Fruit fly (Drosophila melanogaster) whole organism, embryonic: ENCODE data around the gene Unc-115a.
A peak's percentile ranks its signal among the peaks of the same experiment; 100 is the strongest.

Source experiments
- CG12299 ChIP-seq: fragments of 200-800 bp; sonication (Bioruptor generic); optimal IDR thresholded peaks from 2 replicates; lab custom pipeline; 2018; ENCODE audit warnings: missing biosample characterization, mild to moderate bottlenecking, missing genetic modification characterization
- CG12744 ChIP-seq: fragments of 200-800 bp; sonication (Bioruptor generic); optimal IDR thresholded peaks from 2 replicates; lab custom pipeline; 2016; ENCODE audit warnings: missing biosample characterization, missing genetic modification characterization
- CG15514 ChIP-seq: fragments of 200-800 bp; sonication (Bioruptor generic); optimal IDR thresholded peaks from 3 replicates; lab custom pipeline; 2017; ENCODE audit warnings: missing biosample characterization, missing genetic modification characterization, mild to moderate bottlenecking, moderate library complexity, missing genetic modification reagents
- CG16863 ChIP-seq: fragments of 200-800 bp; sonication (Bioruptor generic); optimal IDR thresholded peaks from 3 replicates; lab custom pipeline; 2016; ENCODE audit warnings: missing biosample characterization, missing genetic modification characterization
- CG17328 ChIP-seq: fragments of 200-800 bp; sonication (Bioruptor generic); IDR thresholded peaks from 2 replicates; pipeline ENCODE4 v1.3.6; 2022; ENCODE audit warnings: missing biosample characterization, missing genetic modification characterization
- CG17359 ChIP-seq: fragments of 200-800 bp; sonication (Bioruptor generic); optimal IDR thresholded peaks from 3 replicates; lab custom pipeline; 2018; ENCODE audit warnings: missing biosample characterization, mild to moderate bottlenecking, missing genetic modification characterization, moderate library complexity
- CG17385 ChIP-seq: fragments of 200-800 bp; sonication (Bioruptor generic); optimal IDR thresholded peaks from 3 replicates; lab custom pipeline; 2018; ENCODE audit warnings: missing biosample characterization, mild to moderate bottlenecking, missing genetic modification characterization
- CG2116 ChIP-seq: fragments of 200-800 bp; sonication (Bioruptor generic); optimal IDR thresholded peaks from 3 replicates; lab custom pipeline; 2018; ENCODE audit warnings: missing biosample characterization, mild to moderate bottlenecking, missing genetic modification characterization
- CG31365 ChIP-seq: fragments of 200-800 bp; sonication (Bioruptor generic); optimal IDR thresholded peaks from 2 replicates; lab custom pipeline; 2018; ENCODE audit warnings: missing biosample characterization, mild to moderate bottlenecking, missing genetic modification characterization
- CG42726 ChIP-seq: fragments of 200-800 bp; sonication (Bioruptor generic); IDR thresholded peaks from 2 replicates; pipeline ENCODE4 v1.3.6; 2022; ENCODE audit warnings: missing biosample characterization, missing genetic modification characterization; ENCODE audit not compliant: partially characterized antibody
- CG4328 ChIP-seq: fragments of 200-800 bp; sonication (Bioruptor generic); optimal IDR thresholded peaks from 3 replicates; lab custom pipeline; 2017; ENCODE audit warnings: missing biosample characterization, missing genetic modification reagents, missing genetic modification characterization
- CG7987 ChIP-seq: fragments of 200-800 bp; sonication (Bioruptor generic); optimal IDR thresholded peaks from 2 replicates; lab custom pipeline; 2018; ENCODE audit warnings: missing biosample characterization, mild to moderate bottlenecking, missing genetic modification characterization, moderate library complexity
- Dad ChIP-seq: fragments of 200-800 bp; sonication (Bioruptor generic); optimal IDR thresholded peaks from 3 replicates; lab custom pipeline; 2016; ENCODE audit warnings: missing biosample characterization, missing genetic modification characterization
- Dfd ChIP-seq, 2 experiments: fragments of >200 bp; optimal IDR thresholded peaks; 2 replicates each; lab custom pipeline; 2017; ENCODE audit warnings: missing biosample characterization in 2 of 2, missing genetic modification characterization in 2 of 2
- Dll ChIP-seq: fragments of 200-800 bp; sonication (Bioruptor generic); IDR thresholded peaks from 4 replicates; pipeline ENCODE4 v1.3.6; 2022; ENCODE audit warnings: missing biosample characterization, missing genetic modification characterization; ENCODE audit not compliant: partially characterized antibody
- HLH54F ChIP-seq: fragments of 200-800 bp; sonication (Bioruptor generic); optimal IDR thresholded peaks from 3 replicates; lab custom pipeline; 2016; ENCODE audit warnings: missing biosample characterization, missing genetic modification characterization
- Hr51 ChIP-seq, 2 experiments: fragments of 200-800 bp; sonication (Bioruptor generic); optimal IDR thresholded peaks; 2 replicates in 1 of 2; 3 replicates in 1 of 2; lab custom pipeline; 2016 to 2018; ENCODE audit warnings: missing biosample characterization in 2 of 2, missing genetic modification characterization in 2 of 2, mild to moderate bottlenecking in 1 of 2, moderate library complexity in 1 of 2
- NC2β ChIP-seq: fragments of 200-800 bp; sonication (Bioruptor generic); optimal IDR thresholded peaks from 2 replicates; lab custom pipeline; 2016; ENCODE audit warnings: missing biosample characterization, missing genetic modification characterization
- Rx ChIP-seq: fragments of 200-800 bp; sonication (Bioruptor generic); IDR thresholded peaks from 2 replicates; pipeline ENCODE4 v1.3.6; 2022; ENCODE audit warnings: missing biosample characterization, missing genetic modification characterization
- ab ChIP-seq: fragments of 200-800 bp; sonication (Bioruptor generic); optimal IDR thresholded peaks from 2 replicates; lab custom pipeline; 2016; ENCODE audit warnings: missing biosample characterization, missing genetic modification characterization
- amos ChIP-seq: fragments of 200-800 bp; sonication (Bioruptor generic); IDR thresholded peaks from 2 replicates; pipeline ENCODE4 v1.3.6; 2022; ENCODE audit warnings: missing biosample characterization, missing genetic modification characterization; ENCODE audit not compliant: partially characterized antibody
- ash1 ChIP-seq: fragments of 200-800 bp; sonication (Bioruptor generic); optimal IDR thresholded peaks from 2 replicates; lab custom pipeline; 2018; ENCODE audit warnings: missing biosample characterization, mild to moderate bottlenecking, missing genetic modification characterization
- bbx ChIP-seq: fragments of 200-800 bp; sonication (Bioruptor generic); IDR thresholded peaks from 2 replicates; pipeline ENCODE4 v1.3.6; 2022; ENCODE audit warnings: missing biosample characterization, missing genetic modification characterization; ENCODE audit not compliant: partially characterized antibody
- bigmax ChIP-seq: fragments of 200-800 bp; sonication (Bioruptor generic); optimal IDR thresholded peaks from 2 replicates; lab custom pipeline; 2018; ENCODE audit warnings: missing biosample characterization, mild to moderate bottlenecking, missing genetic modification characterization
- bsh ChIP-seq, 2 experiments: fragments of 200-800 bp; sonication (Bioruptor generic); optimal IDR thresholded peaks; 2 replicates each; lab custom pipeline; 2017 to 2018; ENCODE audit warnings: mild to moderate bottlenecking in 2 of 2, missing biosample characterization in 2 of 2, missing genetic modification characterization in 2 of 2, moderate library complexity in 1 of 2
- da ChIP-seq: fragments of 200-800 bp; sonication (Bioruptor generic); optimal IDR thresholded peaks from 2 replicates; lab custom pipeline; 2016; ENCODE audit warnings: missing biosample characterization, missing genetic modification characterization
- dan ChIP-seq: fragments of 200-800 bp; sonication (Bioruptor generic); IDR thresholded peaks from 2 replicates; pipeline ENCODE4 v1.3.6; 2022; ENCODE audit warnings: missing biosample characterization, missing genetic modification characterization
- disco-r ChIP-seq: fragments of 200-800 bp; sonication (Bioruptor generic); optimal IDR thresholded peaks from 2 replicates; lab custom pipeline; 2016; ENCODE audit warnings: missing biosample characterization, missing genetic modification characterization
- dpn ChIP-seq, 2 experiments: fragments of 200-800 bp; sonication (Bioruptor generic); optimal IDR thresholded peaks; 3 replicates each; lab custom pipeline; 2016; ENCODE audit warnings: missing biosample characterization in 2 of 2, missing genetic modification characterization in 2 of 2
- gce ChIP-seq: fragments of 200-800 bp; sonication (Bioruptor generic); IDR thresholded peaks from 3 replicates; pipeline ENCODE4 v1.3.6; 2022; ENCODE audit warnings: missing biosample characterization, missing genetic modification characterization
- gem ChIP-seq: fragments of 200-800 bp; sonication (Bioruptor generic); optimal IDR thresholded peaks from 2 replicates; lab custom pipeline; 2019; ENCODE audit warnings: missing biosample characterization, mild to moderate bottlenecking, missing genetic modification characterization, moderate library complexity
- gt ChIP-seq: fragments of 200-800 bp; sonication (Bioruptor generic); IDR thresholded peaks from 2 replicates; pipeline ENCODE4 v1.3.6; 2022; ENCODE audit warnings: missing biosample characterization, missing genetic modification characterization
- hbn ChIP-seq: fragments of 200-800 bp; sonication (Bioruptor generic); IDR thresholded peaks from 2 replicates; pipeline ENCODE4 v1.3.6; 2022; ENCODE audit warnings: missing biosample characterization, missing genetic modification characterization; ENCODE audit not compliant: partially characterized antibody
- ind ChIP-seq: fragments of 200-800 bp; sonication (Bioruptor generic); optimal IDR thresholded peaks from 3 replicates; lab custom pipeline; 2016; ENCODE audit warnings: missing biosample characterization, missing genetic modification characterization
- insv ChIP-seq, 2 experiments: fragments of 200-800 bp; sonication (Bioruptor generic); optimal IDR thresholded peaks; 3 replicates each; lab custom pipeline; 2016 to 2018; ENCODE audit warnings: missing biosample characterization in 2 of 2, missing genetic modification characterization in 2 of 2
- lov ChIP-seq, 2 experiments: fragments of 200-800 bp in 1 of 2; fragments of >200 bp in 1 of 2; sonication (Bioruptor generic) in 1 of 2; IDR thresholded peaks in 1 of 2; optimal IDR thresholded peaks in 1 of 2; 2 replicates in 1 of 2; 3 replicates in 1 of 2; pipeline versions ENCODE4 v1.3.6 to Lab custom; 2017 to 2022; ENCODE audit warnings: missing biosample characterization in 1 of 2, missing genetic modification characterization in 1 of 2
- nerfin-1 ChIP-seq: fragments of 200-800 bp; sonication (Bioruptor generic); optimal IDR thresholded peaks from 3 replicates; lab custom pipeline; 2019; ENCODE audit warnings: missing biosample characterization, mild to moderate bottlenecking, missing genetic modification characterization, moderate library complexity
- pan ChIP-seq, 4 experiments: fragments of >200 bp in 3 of 4; fragments of 200-800 bp in 1 of 4; sonication (Bioruptor generic) in 1 of 4; optimal IDR thresholded peaks in 3 of 4; IDR thresholded peaks in 1 of 4; 2 replicates each; pipeline versions ENCODE4 v1.3.6 to Lab custom; 2017 to 2022; ENCODE audit warnings: missing biosample characterization in 2 of 4, missing genetic modification characterization in 2 of 4, mixed read lengths in 1 of 4
- salm ChIP-seq: fragments of 200-800 bp; sonication (Bioruptor generic); optimal IDR thresholded peaks from 2 replicates; lab custom pipeline; 2018; ENCODE audit warnings: missing biosample characterization, mild to moderate bottlenecking, missing genetic modification characterization
- scrt ChIP-seq: fragments of 200-800 bp; sonication (Bioruptor generic); optimal IDR thresholded peaks from 2 replicates; lab custom pipeline; 2018; ENCODE audit warnings: missing biosample characterization, mild to moderate bottlenecking, missing genetic modification characterization, moderate library complexity
- seq ChIP-seq: fragments of 200-800 bp; sonication (Bioruptor generic); IDR thresholded peaks from 2 replicates; pipeline ENCODE4 v1.3.6; 2022; ENCODE audit warnings: missing biosample characterization, missing genetic modification characterization
- sob ChIP-seq: fragments of 200-800 bp; sonication (Bioruptor generic); IDR thresholded peaks from 2 replicates; pipeline ENCODE4 v1.3.6; 2022; ENCODE audit warnings: missing biosample characterization, missing genetic modification characterization
- tgo ChIP-seq: fragments of 200-800 bp; sonication (Bioruptor generic); IDR thresholded peaks from 3 replicates; pipeline ENCODE4 v1.3.6; 2022; ENCODE audit warnings: missing biosample characterization, missing genetic modification characterization
- tin ChIP-seq: fragments of 200-800 bp; sonication (Bioruptor generic); optimal IDR thresholded peaks from 3 replicates; lab custom pipeline; 2016; ENCODE audit warnings: missing biosample characterization, missing genetic modification characterization
- tup ChIP-seq: fragments of 200-800 bp; sonication (Bioruptor generic); optimal IDR thresholded peaks from 2 replicates; lab custom pipeline; 2016; ENCODE audit warnings: missing biosample characterization, mild to moderate bottlenecking, missing genetic modification characterization, moderate library complexity
- twi ChIP-seq: fragments of 200-800 bp; optimal IDR thresholded peaks from 2 replicates; lab custom pipeline; 2019; ENCODE audit warnings: missing biosample characterization, mild to moderate bottlenecking, missing genetic modification characterization, moderate library complexity
- tx ChIP-seq: fragments of 200-800 bp; sonication (Bioruptor generic); optimal IDR thresholded peaks from 2 replicates; lab custom pipeline; 2016; ENCODE audit warnings: missing biosample characterization, missing genetic modification characterization
- unpg ChIP-seq: fragments of 200-800 bp; sonication (Bioruptor generic); optimal IDR thresholded peaks from 3 replicates; lab custom pipeline; 2018; ENCODE audit warnings: missing biosample characterization, mild to moderate bottlenecking, missing genetic modification characterization, moderate library complexity

The Unc-115a gene

DNA sequence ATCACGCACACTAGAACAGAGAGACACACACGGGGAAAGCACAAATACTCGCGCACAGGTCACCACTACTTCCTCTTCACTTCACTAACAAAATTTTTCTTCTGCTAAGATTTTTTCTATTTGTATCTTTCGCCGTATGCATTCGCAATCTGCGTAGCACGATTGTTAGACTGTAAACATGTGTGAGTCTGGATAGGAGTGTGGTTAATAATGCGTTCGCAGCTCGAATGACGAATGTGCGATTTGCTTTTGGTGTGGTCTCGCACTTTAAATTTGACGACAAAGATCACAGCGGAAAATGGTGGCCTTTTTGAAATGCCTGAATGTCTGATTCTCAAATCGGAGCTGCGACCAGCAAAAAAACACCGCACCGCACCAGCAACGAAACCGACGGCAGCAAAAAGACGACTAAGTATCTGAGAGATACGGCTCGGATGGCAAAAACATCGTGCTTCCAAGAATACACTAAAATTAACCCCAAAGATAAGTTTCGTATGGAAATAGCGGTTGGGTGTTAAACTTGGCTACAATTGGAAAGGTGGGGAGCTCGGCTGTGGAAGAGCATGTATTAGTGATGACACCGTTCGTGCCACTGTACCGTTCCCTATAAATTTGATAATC lies at the start of gene Unc-115a (continued):
- TF ChIP-seq insv (GFP tag; optimal IDR thresholded peaks at IDR 0.05; lab: Kevin White, UChicago) (peak in 1 of 2 experiments; percentile 87), gt (no peak), Hr51 (GFP tag; optimal IDR thresholded peaks at IDR 0.05; lab: Kevin White, UChicago) (peak in 1 of 2 experiments; percentile 6), sob (GFP tag; lab: Robert Waterston, UW) (no peak), gem (tag; lab: Kevin White, UChicago) (no peak), CG2116 (GFP tag; lab: Kevin White, UChicago) (peak; percentile 74), CG17328 (GFP tag; lab: Robert Waterston, UW) (no peak), CG17359 (tag; lab: Kevin White, UChicago) (peak; percentile 57), pan (optimal IDR thresholded peaks at IDR 0.05; lab: Kevin White, UChicago) (no peak), pan (GFP tag; optimal IDR thresholded peaks at IDR 0.05 in 1 of 2, IDR thresholded peaks at IDR 0.05 in 1 of 2) (no peak), hbn (no peak), Dll (GFP tag; lab: Robert Waterston, UW) (no peak), unpg (no peak), ash1 (GFP tag; lab: Kevin White, UChicago) (no peak), da (GFP tag; lab: Kevin White, UChicago) (peak; percentile 32), bsh (GFP tag; optimal IDR thresholded peaks at IDR 0.05; lab: Kevin White, UChicago) (peak; percentile 38 to 57), tup (GFP tag; lab: Kevin White, UChicago) (no peak), seq (GFP tag; lab: Robert Waterston, UW) (no peak), nerfin-1 (tag; lab: Kevin White, UChicago) (peak; percentile 76), tin (peak; percentile 45), Dad (GFP tag; lab: Kevin White, UChicago) (no peak), dpn (GFP tag; optimal IDR thresholded peaks at IDR 0.05; lab: Kevin White, UChicago) (peak; percentile 36 to 47)

dm6 chr3R:9754487-9754886 lies 49.3 kb upstream of the Unc-115a start, which contains the start of gene Tti1:
TSS of gene Tti1 (minus strand) at chr3R:9754686.
- TF ChIP-seq NC2β (GFP tag; lab: Kevin White, UChicago): no peak
- no peak for TF ChIP-seq CG4328 (GFP tag; lab: Kevin White, UChicago)
- no peak for TF ChIP-seq CG17385 (GFP tag; lab: Kevin White, UChicago)
- no peak for TF ChIP-seq twi
- TF ChIP-seq Dll (GFP tag; lab: Robert Waterston, UW): peak; percentile 48; the same call in 1 of the 4 replicates
- TF ChIP-seq bigmax (GFP tag; lab: Kevin White, UChicago): no peak
- TF ChIP-seq disco-r (GFP tag; lab: Kevin White, UChicago): no peak
- no peak for TF ChIP-seq gce (GFP tag; lab: Robert Waterston, UW)
- TF ChIP-seq tgo (GFP tag; lab: Robert Waterston, UW): no peak
- no peak for TF ChIP-seq ind (GFP tag; lab: Kevin White, UChicago)
- TF ChIP-seq CG16863: no peak
- peak; percentile 34 for TF ChIP-seq scrt (GFP tag; lab: Kevin White, UChicago)
- no peak for TF ChIP-seq CG12744 (GFP tag; lab: Kevin White, UChicago)
- no peak for TF ChIP-seq ab
- no peak for TF ChIP-seq CG31365 (tag; lab: Kevin White, UChicago)
- no peak for TF ChIP-seq CG12299 (tag; lab: Kevin White, UChicago)
- TF ChIP-seq tx (GFP tag; lab: Kevin White, UChicago): no peak
- TF ChIP-seq bbx (GFP tag; lab: Robert Waterston, UW): peak; percentile 67
- TF ChIP-seq Dad (GFP tag; lab: Kevin White, UChicago): no peak
- peak; percentile 47; the same call in 1 of the 2 replicates for TF ChIP-seq amos (GFP tag; lab: Robert Waterston, UW)
- TF ChIP-seq CG7987: no peak
- TF ChIP-seq CG42726 (GFP tag; lab: Robert Waterston, UW): no peak
- no peak for TF ChIP-seq Rx (GFP tag; lab: Robert Waterston, UW)
- TF ChIP-seq Dfd (GFP tag; optimal IDR thresholded peaks at IDR 0.05; lab: Kevin White, UChicago): no peak
- no peak for TF ChIP-seq salm (tag; lab: Kevin White, UChicago)
- no peak for TF ChIP-seq lov (optimal IDR thresholded peaks at IDR 0.05; lab: Kevin White, UChicago)
- no peak for TF ChIP-seq lov (GFP tag; IDR thresholded peaks at IDR 0.05; lab: Robert Waterston, UW)
- TF ChIP-seq HLH54F: no peak
- TF ChIP-seq dan (GFP tag; lab: Robert Waterston, UW): no peak
- peak; percentile 14 for TF ChIP-seq CG15514 (GFP tag; lab: Kevin White, UChicago)
